Fruit fly (Drosophila melanogaster): ENCODE results near the gene TTLL4B.

DNA sequence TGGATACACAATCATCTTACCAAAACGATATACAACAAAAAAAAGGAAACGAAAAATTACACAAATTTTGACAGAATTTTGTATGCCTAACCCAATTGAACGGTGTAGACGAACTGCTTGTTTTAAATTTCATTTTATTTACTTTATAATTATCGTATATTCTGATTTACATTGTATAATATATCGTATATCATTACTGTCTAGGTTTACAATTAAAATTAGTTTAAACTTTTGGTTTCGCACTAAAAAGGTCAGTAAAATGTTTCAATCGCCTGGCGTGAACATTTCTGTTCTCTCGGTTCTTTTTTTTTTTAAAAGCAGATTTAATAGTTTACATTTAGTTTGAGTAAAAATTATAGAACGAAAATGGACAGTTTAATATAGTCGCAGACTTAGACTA, 40.3 kb downstream of the TTLL4B start, which contains the start of gene capu:
- no peak for TF ChIP-seq CTCF (optimal IDR thresholded peaks at IDR 0.05)
- no peak for TF ChIP-seq CG8478 (optimal IDR thresholded peaks at IDR 0.05)

All from S2 (cell line).